Worm (Caenorhabditis elegans): Measurements from ENCODE around the gene T09A5.14.

DNA sequence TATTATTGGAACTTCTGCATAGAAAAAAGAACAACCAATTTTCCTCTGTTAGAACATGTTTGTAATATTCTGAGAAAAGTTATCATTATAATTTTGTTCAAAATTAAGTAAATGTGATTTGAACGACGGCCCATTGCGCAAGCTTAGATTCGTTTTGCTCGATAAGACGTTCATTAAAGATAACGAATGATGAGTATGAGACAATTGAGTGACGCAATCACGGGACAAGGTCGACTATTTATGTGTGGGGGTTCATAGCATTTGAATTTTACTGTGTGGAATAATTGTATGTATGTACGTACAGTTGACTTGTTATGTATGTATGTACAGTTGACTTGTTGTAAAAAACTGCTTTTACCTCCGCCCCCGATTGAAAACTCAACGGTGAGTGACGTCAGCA is 12.8 kb upstream of the T09A5.14 start:
- TF ChIP-seq let-607 (tag; optimal IDR thresholded peaks at IDR 0.05), result no peak
- TF ChIP-seq nhr-27 (tag; optimal IDR thresholded peaks at IDR 0.05), result no peak

Data from whole organism, young adult.